Fruit fly (Drosophila melanogaster): ENCODE measurements around the gene gpp.

- TF ChIP-seq CG8478 (optimal IDR thresholded peaks at IDR 0.05) (no peak), CTCF (optimal IDR thresholded peaks at IDR 0.05) (no peak)
Measured at dm6 chr3R:6419103-6419502, 12.4 kb downstream of the gpp start.
